Fruit fly (Drosophila melanogaster) whole organism, embryonic: Measurements from ENCODE around the gene CG31752.

Experiments used
- ATbp ChIP-seq: fragments of 200-800 bp; sonication (Bioruptor generic); optimal IDR thresholded peaks from 2 replicates; lab custom pipeline; 2017; ENCODE audit warnings: missing biosample characterization, mild to moderate bottlenecking, missing genetic modification characterization, missing genetic modification reagents
- Bgb ChIP-seq: fragments of 200-800 bp; sonication (Bioruptor generic); IDR thresholded peaks from 2 replicates; pipeline ENCODE4 v1.3.6; 2022; ENCODE audit warnings: missing biosample characterization, missing genetic modification characterization; ENCODE audit not compliant: partially characterized antibody
- CG10654 ChIP-seq: fragments of 200-800 bp; sonication (Bioruptor generic); optimal IDR thresholded peaks from 2 replicates; lab custom pipeline; 2016; ENCODE audit warnings: missing biosample characterization, missing genetic modification characterization
- CG11456 ChIP-seq: fragments of 200-800 bp; sonication (Bioruptor generic); IDR thresholded peaks from 3 replicates; pipeline ENCODE4 v1.3.6; 2022; ENCODE audit warnings: missing biosample characterization, missing genetic modification characterization
- CG11723 ChIP-seq: fragments of 200-800 bp; sonication (Bioruptor generic); optimal IDR thresholded peaks from 2 replicates; lab custom pipeline; 2017; ENCODE audit warnings: missing biosample characterization, mild to moderate bottlenecking, missing genetic modification characterization
- CG12769 ChIP-seq: fragments of 200-800 bp; sonication (Bioruptor generic); optimal IDR thresholded peaks from 2 replicates; lab custom pipeline; 2019; ENCODE audit warnings: missing biosample characterization, mild to moderate bottlenecking, missing genetic modification characterization, moderate library complexity
- CG15601 ChIP-seq: fragments of 200-800 bp; sonication (Bioruptor generic); optimal IDR thresholded peaks from 3 replicates; lab custom pipeline; 2019; ENCODE audit warnings: missing biosample characterization, mild to moderate bottlenecking, missing genetic modification characterization, moderate library complexity
- CG16779 ChIP-seq: fragments of 200-800 bp; sonication (Bioruptor generic); IDR thresholded peaks from 2 replicates; pipeline ENCODE4 v1.3.6; 2022; ENCODE audit warnings: missing biosample characterization, missing genetic modification characterization
- CG17612 ChIP-seq: fragments of 200-800 bp; sonication (Bioruptor generic); IDR thresholded peaks from 2 replicates; pipeline ENCODE4 v1.3.6; 2022; ENCODE audit warnings: missing biosample characterization, missing genetic modification characterization
- CG17802 ChIP-seq: fragments of 200-800 bp; sonication (Bioruptor generic); optimal IDR thresholded peaks from 2 replicates; lab custom pipeline; 2018; ENCODE audit warnings: missing biosample characterization, mild to moderate bottlenecking, missing genetic modification characterization, moderate library complexity
- CG2202 ChIP-seq: fragments of 200-800 bp; sonication (Bioruptor generic); optimal IDR thresholded peaks from 2 replicates; lab custom pipeline; 2018; ENCODE audit warnings: missing biosample characterization, mild to moderate bottlenecking, missing genetic modification characterization
- CG2712 ChIP-seq: fragments of 200-800 bp; optimal IDR thresholded peaks from 3 replicates; lab custom pipeline; 2019; ENCODE audit warnings: missing biosample characterization, mild to moderate bottlenecking, missing genetic modification characterization, moderate library complexity
- CG30431 ChIP-seq: fragments of 200-800 bp; sonication (Bioruptor generic); optimal IDR thresholded peaks from 2 replicates; lab custom pipeline; 2017; ENCODE audit warnings: missing biosample characterization, missing genetic modification characterization
- CG31441 ChIP-seq: fragments of 200-800 bp; sonication (Bioruptor generic); IDR thresholded peaks from 2 replicates; pipeline ENCODE4 v1.3.6; 2022; ENCODE audit warnings: missing biosample characterization, missing genetic modification characterization
- CG33213 ChIP-seq: fragments of 200-800 bp; sonication (Bioruptor generic); optimal IDR thresholded peaks from 3 replicates; lab custom pipeline; 2016; ENCODE audit warnings: missing biosample characterization, missing genetic modification characterization
- CG3726 ChIP-seq: fragments of 200-800 bp; sonication (Bioruptor generic); IDR thresholded peaks from 3 replicates; pipeline ENCODE4, ENCODE4 v1.3.6; 2022; ENCODE audit warnings: missing biosample characterization, missing genetic modification characterization
- CG4424 ChIP-seq: fragments of 200-800 bp; sonication (Bioruptor generic); optimal IDR thresholded peaks from 3 replicates; lab custom pipeline; 2016; ENCODE audit warnings: missing biosample characterization, missing genetic modification characterization
- CG6854 ChIP-seq: fragments of 200-800 bp; sonication (Bioruptor generic); optimal IDR thresholded peaks from 3 replicates; lab custom pipeline; 2017; ENCODE audit warnings: missing biosample characterization, mild to moderate bottlenecking, missing genetic modification characterization
- CG7786 ChIP-seq: fragments of 200-800 bp; sonication (Bioruptor generic); optimal IDR thresholded peaks from 2 replicates; lab custom pipeline; 2016; ENCODE audit warnings: missing biosample characterization, missing genetic modification characterization
- CG9876 ChIP-seq: fragments of 200-800 bp; sonication (Bioruptor generic); optimal IDR thresholded peaks from 2 replicates; lab custom pipeline; 2016; ENCODE audit warnings: missing biosample characterization, missing genetic modification characterization
- CG9932 ChIP-seq: fragments of 200-800 bp; sonication (Bioruptor generic); IDR thresholded peaks from 2 replicates; pipeline ENCODE4 v1.3.6; 2022; ENCODE audit warnings: missing biosample characterization, missing genetic modification characterization
- CkIIα-i1 ChIP-seq: fragments of 200-800 bp; sonication (Bioruptor generic); IDR thresholded peaks from 2 replicates; pipeline ENCODE4 v1.3.6; 2022; ENCODE audit warnings: missing biosample characterization, missing genetic modification characterization
- D ChIP-seq, 2 experiments: fragments of 200-800 bp in 1 of 2; fragments of >200 bp in 1 of 2; sonication (Bioruptor generic) in 1 of 2; optimal IDR thresholded peaks; 2 replicates in 1 of 2; 3 replicates in 1 of 2; lab custom pipeline; 2017; ENCODE audit warnings: mild to moderate bottlenecking in 1 of 2, missing biosample characterization in 1 of 2, missing genetic modification characterization in 1 of 2, missing genetic modification reagents in 1 of 2
- Doc3 ChIP-seq: fragments of 200-800 bp; sonication (Bioruptor generic); IDR thresholded peaks from 3 replicates; pipeline ENCODE4 v1.3.6; 2022; ENCODE audit warnings: missing biosample characterization, missing genetic modification characterization; ENCODE audit not compliant: partially characterized antibody
- Elba2 ChIP-seq: fragments of 200-800 bp; sonication (Bioruptor generic); optimal IDR thresholded peaks from 3 replicates; lab custom pipeline; 2016; ENCODE audit warnings: missing biosample characterization, missing genetic modification characterization
- Ets97D ChIP-seq: fragments of 200-800 bp; sonication (Bioruptor generic); optimal IDR thresholded peaks from 3 replicates; lab custom pipeline; 2016; ENCODE audit warnings: missing biosample characterization, missing genetic modification characterization
- H15 ChIP-seq: fragments of 200-800 bp; sonication (Bioruptor generic); IDR thresholded peaks from 3 replicates; pipeline ENCODE4 v1.3.6; 2022; ENCODE audit warnings: missing biosample characterization, missing genetic modification characterization
- H2.0 ChIP-seq: fragments of 200-800 bp; sonication (Bioruptor generic); IDR thresholded peaks from 2 replicates; pipeline ENCODE4 v1.3.6; 2022; ENCODE audit warnings: missing biosample characterization, missing genetic modification characterization
- Opbp ChIP-seq: fragments of 200-800 bp; sonication (Bioruptor generic); IDR thresholded peaks from 3 replicates; pipeline ENCODE4 v1.3.6; 2022; ENCODE audit warnings: missing biosample characterization, missing genetic modification characterization; ENCODE audit not compliant: partially characterized antibody
- Pdp1 ChIP-seq, 2 experiments: fragments of 200-800 bp; sonication (Bioruptor generic); optimal IDR thresholded peaks; 3 replicates each; lab custom pipeline; 2016; ENCODE audit warnings: missing biosample characterization in 2 of 2, missing genetic modification characterization in 2 of 2, mild to moderate bottlenecking in 1 of 2, moderate library complexity in 1 of 2
- ab ChIP-seq: fragments of 200-800 bp; sonication (Bioruptor generic); optimal IDR thresholded peaks from 2 replicates; lab custom pipeline; 2016; ENCODE audit warnings: missing biosample characterization, missing genetic modification characterization
- abd-A ChIP-seq: fragments of 200-800 bp; sonication (Bioruptor generic); optimal IDR thresholded peaks from 3 replicates; lab custom pipeline; 2019; ENCODE audit warnings: missing biosample characterization, mild to moderate bottlenecking, missing genetic modification characterization, moderate library complexity
- ase ChIP-seq: fragments of 200-800 bp; sonication (Bioruptor generic); IDR thresholded peaks from 3 replicates; pipeline ENCODE4 v1.3.6; 2022; ENCODE audit warnings: missing biosample characterization, missing genetic modification characterization
- bigmax ChIP-seq: fragments of 200-800 bp; sonication (Bioruptor generic); optimal IDR thresholded peaks from 2 replicates; lab custom pipeline; 2018; ENCODE audit warnings: missing biosample characterization, mild to moderate bottlenecking, missing genetic modification characterization
- disco-r ChIP-seq: fragments of 200-800 bp; sonication (Bioruptor generic); optimal IDR thresholded peaks from 2 replicates; lab custom pipeline; 2016; ENCODE audit warnings: missing biosample characterization, missing genetic modification characterization
- exex ChIP-seq: fragments of 200-800 bp; sonication (Bioruptor generic); optimal IDR thresholded peaks from 4 replicates; lab custom pipeline; 2018; ENCODE audit warnings: missing biosample characterization, mild to moderate bottlenecking, missing genetic modification characterization, moderate library complexity
- fd64A ChIP-seq: fragments of 200-800 bp; sonication (Bioruptor generic); optimal IDR thresholded peaks from 3 replicates; lab custom pipeline; 2018; ENCODE audit warnings: missing biosample characterization, mild to moderate bottlenecking, missing genetic modification characterization
- fru ChIP-seq: fragments of >200 bp; optimal IDR thresholded peaks from 2 replicates; lab custom pipeline; 2017
- gce ChIP-seq: fragments of 200-800 bp; sonication (Bioruptor generic); IDR thresholded peaks from 3 replicates; pipeline ENCODE4 v1.3.6; 2022; ENCODE audit warnings: missing biosample characterization, missing genetic modification characterization
- gcm ChIP-seq: fragments of 200-800 bp; sonication (Bioruptor generic); optimal IDR thresholded peaks from 2 replicates; lab custom pipeline; 2019; ENCODE audit warnings: missing biosample characterization, mild to moderate bottlenecking, missing genetic modification characterization, moderate library complexity
- jigr1 ChIP-seq: fragments of 200-800 bp; sonication (Bioruptor generic); IDR thresholded peaks from 3 replicates; pipeline ENCODE4 v1.3.6; 2022; ENCODE audit warnings: missing biosample characterization, missing genetic modification characterization
- ken ChIP-seq: fragments of 200-800 bp; sonication (Bioruptor generic); IDR thresholded peaks from 3 replicates; pipeline ENCODE4 v1.3.6; 2022; ENCODE audit warnings: missing biosample characterization, missing genetic modification characterization
- maf-S ChIP-seq: fragments of 200-800 bp; sonication (Bioruptor generic); optimal IDR thresholded peaks from 2 replicates; lab custom pipeline; 2016; ENCODE audit warnings: missing biosample characterization, missing genetic modification characterization
- nom ChIP-seq: fragments of 200-800 bp; sonication (Bioruptor generic); optimal IDR thresholded peaks from 2 replicates; lab custom pipeline; 2017; ENCODE audit warnings: missing biosample characterization, missing genetic modification characterization, mild to moderate bottlenecking, moderate library complexity, missing genetic modification reagents
- pan ChIP-seq, 4 experiments: fragments of >200 bp in 3 of 4; fragments of 200-800 bp in 1 of 4; sonication (Bioruptor generic) in 1 of 4; optimal IDR thresholded peaks in 3 of 4; IDR thresholded peaks in 1 of 4; 2 replicates each; pipeline versions ENCODE4 v1.3.6 to Lab custom; 2017 to 2022; ENCODE audit warnings: missing biosample characterization in 2 of 4, missing genetic modification characterization in 2 of 4, mixed read lengths in 1 of 4
- pho ChIP-seq: fragments of 200-800 bp; sonication (Bioruptor generic); optimal IDR thresholded peaks from 2 replicates; lab custom pipeline; 2016; ENCODE audit warnings: missing biosample characterization, missing genetic modification characterization
- sim ChIP-seq: fragments of 200-800 bp; sonication (Bioruptor generic); IDR thresholded peaks from 2 replicates; pipeline ENCODE4 v1.3.6; 2022; ENCODE audit warnings: missing biosample characterization, missing genetic modification characterization
- slou ChIP-seq: fragments of 200-800 bp; sonication (Bioruptor generic); optimal IDR thresholded peaks from 3 replicates; lab custom pipeline; 2016; ENCODE audit warnings: missing biosample characterization, missing genetic modification characterization
- slp2 ChIP-seq: fragments of 200-800 bp; sonication (Bioruptor generic); optimal IDR thresholded peaks from 2 replicates; lab custom pipeline; 2016; ENCODE audit warnings: missing biosample characterization, missing genetic modification characterization
- trem ChIP-seq: fragments of 200-800 bp; optimal IDR thresholded peaks from 3 replicates; lab custom pipeline; 2019; ENCODE audit warnings: missing biosample characterization, mild to moderate bottlenecking, missing genetic modification characterization, moderate library complexity

Gene CG31752

dm6 chr2L:18857635-18858059 lies 16.5 kb upstream of the CG31752 start (continued):
- TF ChIP-seq Opbp (GFP tag; lab: Robert Waterston, UW) (no peak), pan (optimal IDR thresholded peaks at IDR 0.05; lab: Kevin White, UChicago) (no peak), pan (GFP tag; optimal IDR thresholded peaks at IDR 0.05 in 1 of 2, IDR thresholded peaks at IDR 0.05 in 1 of 2) (peak in 1 of 2 experiments; percentile 95), D (optimal IDR thresholded peaks at IDR 0.05; lab: Kevin White, UChicago) (no peak), D (GFP tag; optimal IDR thresholded peaks at IDR 0.05; lab: Kevin White, UChicago) (peak; percentile 82), CG11456 (peak; percentile 92), Ets97D (GFP tag; lab: Kevin White, UChicago) (peak; percentile 60), gcm (peak; percentile 89), CG3726 (GFP tag; lab: Robert Waterston, UW) (peak; percentile 81), CkIIα-i1 (GFP tag; lab: Robert Waterston, UW) (peak; percentile 57; the same call in 1 of the 2 replicates), gce (GFP tag; lab: Robert Waterston, UW) (peak; percentile 87; the same call in 2 of the 3 replicates), ken (GFP tag; lab: Robert Waterston, UW) (peak; percentile 94), CG12769 (tag; lab: Kevin White, UChicago) (peak; percentile 94), ase (peak; percentile 92), CG30431 (GFP tag; lab: Kevin White, UChicago) (peak; percentile 76), Doc3 (GFP tag; lab: Robert Waterston, UW) (no peak), CG2712 (tag; lab: Kevin White, UChicago) (peak; percentile 94), CG9932 (GFP tag; lab: Robert Waterston, UW) (peak; percentile 84), exex (tag; lab: Kevin White, UChicago) (peak; percentile 68), CG33213 (GFP tag; lab: Kevin White, UChicago) (peak; percentile 64), CG2202 (tag; lab: Kevin White, UChicago) (peak; percentile 78), pho (peak; percentile 92), abd-A (tag; lab: Kevin White, UChicago) (no peak), nom (GFP tag; lab: Kevin White, UChicago) (peak; percentile 90), CG16779 (GFP tag; lab: Robert Waterston, UW) (peak; percentile 87), maf-S (GFP tag; lab: Kevin White, UChicago) (peak; percentile 89), CG9876 (GFP tag; lab: Kevin White, UChicago) (peak; percentile 79), CG10654 (GFP tag; lab: Kevin White, UChicago) (peak; percentile 84), slp2 (GFP tag; lab: Kevin White, UChicago) (peak; percentile 75), H15 (peak; percentile 88), CG7786 (GFP tag; lab: Kevin White, UChicago) (peak; percentile 88), CG11723 (peak; percentile 76), CG31441 (peak; percentile 89), fru (lab: Kevin White, UChicago) (no peak), Elba2 (GFP tag; lab: Kevin White, UChicago) (peak; percentile 43), H2.0 (GFP tag; lab: Robert Waterston, UW) (peak; percentile 92), jigr1 (GFP tag; lab: Robert Waterston, UW) (peak; percentile 55; the same call in 2 of the 3 replicates), Pdp1 (GFP tag; optimal IDR thresholded peaks at IDR 0.05; lab: Kevin White, UChicago) (peak; percentile 69 to 78), ATbp (GFP tag; lab: Kevin White, UChicago) (peak; percentile 91), CG6854 (GFP tag; lab: Kevin White, UChicago) (peak; percentile 84), trem (tag; lab: Kevin White, UChicago) (peak; percentile 80), bigmax (GFP tag; lab: Kevin White, UChicago) (peak; percentile 59), CG15601 (tag; lab: Kevin White, UChicago) (peak; percentile 87), disco-r (peak; percentile 76), CG4424 (GFP tag; lab: Kevin White, UChicago) (peak; percentile 89), ab (GFP tag; lab: Kevin White, UChicago) (peak; percentile 63), sim (0 out of 2 replicates have a peak, but pooled peaks have one; percentile 51), Bgb (GFP tag; lab: Robert Waterston, UW) (no peak), slou (GFP tag; lab: Kevin White, UChicago) (peak; percentile 63), CG17802 (tag; lab: Kevin White, UChicago) (peak; percentile 72), CG17612 (GFP tag; lab: Robert Waterston, UW) (peak; percentile 72), fd64A (GFP tag; lab: Kevin White, UChicago) (peak; percentile 76)
